Worm (Caenorhabditis elegans) whole organism, late embryonic: ENCODE measurements around the gene asp-14.

ENCODE experiments used
- F13H6.1 ChIP-seq: sonication (generic microtip); optimal IDR thresholded peaks from 2 replicates; lab custom pipeline; 2016; ENCODE audit warnings: missing genetic modification characterization, missing compliant biosample characterization
- K02D7.2 ChIP-seq: sonication (generic microtip); optimal IDR thresholded peaks from 2 replicates; lab custom pipeline; 2017; ENCODE audit warnings: mild to moderate bottlenecking, missing genetic modification characterization, missing compliant biosample characterization
- T23F11.4 ChIP-seq: fragments of 200-800 bp; sonication (Bioruptor generic); optimal IDR thresholded peaks from 2 replicates; lab custom pipeline; 2018; ENCODE audit warnings: mild to moderate bottlenecking, missing genetic modification characterization, missing compliant biosample characterization
- Y22D7AL.16 ChIP-seq: sonication (generic microtip); optimal IDR thresholded peaks from 2 replicates; lab custom pipeline; 2016; ENCODE audit warnings: missing genetic modification characterization, missing compliant biosample characterization
- ahr-1 ChIP-seq: sonication (generic microtip); optimal IDR thresholded peaks from 2 replicates; lab custom pipeline; 2016; ENCODE audit warnings: missing genetic modification characterization, missing compliant biosample characterization
- ama-1 ChIP-seq: fragments of 150-350 bp; optimal IDR thresholded peaks from 2 replicates; lab custom pipeline; 2014
- ceh-19 ChIP-seq: fragments of 200-800 bp; sonication (Bioruptor generic); optimal IDR thresholded peaks from 2 replicates; lab custom pipeline; 2018; ENCODE audit warnings: mild to moderate bottlenecking, missing genetic modification characterization, missing compliant biosample characterization
- ceh-34 ChIP-seq: sonication (generic microtip); optimal IDR thresholded peaks from 2 replicates; lab custom pipeline; 2016; ENCODE audit warnings: mild to moderate bottlenecking, missing genetic modification characterization, missing compliant biosample characterization
- ceh-45 ChIP-seq: fragments of 200-800 bp; sonication (Bioruptor generic); IDR thresholded peaks from 2 replicates; pipeline ENCODE4 v1.3.6; 2022; ENCODE audit warnings: missing genetic modification reagents, missing genetic modification characterization, missing compliant biosample characterization
- dve-1 ChIP-seq: sonication (generic microtip); optimal IDR thresholded peaks from 2 replicates; lab custom pipeline; 2017; ENCODE audit warnings: antibody characterized with exemption, mild to moderate bottlenecking, missing genetic modification characterization, missing compliant biosample characterization
- pqm-1 ChIP-seq: sonication (generic microtip); optimal IDR thresholded peaks from 2 replicates; lab custom pipeline; 2016; ENCODE audit warnings: missing genetic modification characterization, missing compliant biosample characterization
- unc-86 ChIP-seq: sonication (generic microtip); optimal IDR thresholded peaks from 2 replicates; lab custom pipeline; 2016; ENCODE audit warnings: missing genetic modification characterization, missing compliant biosample characterization
- zip-5 ChIP-seq: sonication (generic microtip); optimal IDR thresholded peaks from 2 replicates; lab custom pipeline; 2016; ENCODE audit warnings: missing genetic modification characterization, missing compliant biosample characterization

ce11 chrX:6446564-6446963 is at the start of gene asp-14:
- TF ChIP-seq ceh-19 (GFP tag; lab: Kevin White, UChicago) (no peak), ceh-34 (tag; lab: Kevin White, UChicago) (no peak), pqm-1 (no peak), unc-86 (no peak), Y22D7AL.16 (no peak), K02D7.2 (tag; lab: Kevin White, UChicago) (no peak), T23F11.4 (no peak), ahr-1 (tag; lab: Kevin White, UChicago) (no peak), F13H6.1 (tag; lab: Kevin White, UChicago) (no peak), dve-1 (tag; lab: Kevin White, UChicago) (no peak), ceh-45 (GFP tag; lab: Robert Waterston, UW) (no peak), ama-1 (no peak), zip-5 (tag; lab: Kevin White, UChicago) (no peak)
